Worm (Caenorhabditis elegans): ENCODE results near the gene fbxa-72.

Gene fbxa-72

DNA sequence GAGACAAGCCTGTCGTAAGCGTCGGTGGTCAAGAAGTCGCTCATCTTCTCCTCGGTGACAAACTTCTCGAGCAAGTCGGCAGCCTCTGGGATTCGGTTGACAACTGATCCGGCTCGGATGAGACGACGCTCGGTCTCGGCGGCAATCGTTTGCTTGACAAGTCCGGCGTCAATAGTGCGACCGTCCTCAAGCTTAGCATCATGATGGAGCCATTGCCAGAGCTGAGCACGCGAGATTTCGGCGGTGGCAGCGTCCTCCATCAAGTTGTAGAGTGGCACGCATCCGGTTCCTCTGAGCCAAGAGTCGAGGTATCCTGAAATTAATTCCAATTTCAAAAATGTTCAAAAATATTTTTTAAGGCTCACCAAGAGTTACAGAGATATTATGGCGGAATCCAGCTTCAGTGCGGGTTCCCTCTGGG lies 47.9 kb upstream of the fbxa-72 start:
- TF ChIP-seq tlp-1 (tag; optimal IDR thresholded peaks at IDR 0.05) (no peak), F16B12.6 (tag; optimal IDR thresholded peaks at IDR 0.05) (no peak), lir-3 (tag; optimal IDR thresholded peaks at IDR 0.05; ENCODE audit: poor library complexity) (peak; percentile 10), efl-1 (optimal IDR thresholded peaks at IDR 0.05) (no peak), efl-1 (GFP tag; optimal IDR thresholded peaks at IDR 0.05 in 1 of 2) (peak in 1 of 2 experiments; percentile 93), elt-2 (tag; optimal IDR thresholded peaks at IDR 0.05) (peak; percentile 8), rnt-1 (tag; optimal IDR thresholded peaks at IDR 0.05) (peak; percentile 9), ama-1 (optimal IDR thresholded peaks at IDR 0.05) (peak; percentile 60), aly-2 (tag; optimal IDR thresholded peaks at IDR 0.05) (peak; percentile 97), nhr-90 (tag; optimal IDR thresholded peaks at IDR 0.05; ENCODE audit: poor library complexity) (peak; percentile 56)

DNA sequence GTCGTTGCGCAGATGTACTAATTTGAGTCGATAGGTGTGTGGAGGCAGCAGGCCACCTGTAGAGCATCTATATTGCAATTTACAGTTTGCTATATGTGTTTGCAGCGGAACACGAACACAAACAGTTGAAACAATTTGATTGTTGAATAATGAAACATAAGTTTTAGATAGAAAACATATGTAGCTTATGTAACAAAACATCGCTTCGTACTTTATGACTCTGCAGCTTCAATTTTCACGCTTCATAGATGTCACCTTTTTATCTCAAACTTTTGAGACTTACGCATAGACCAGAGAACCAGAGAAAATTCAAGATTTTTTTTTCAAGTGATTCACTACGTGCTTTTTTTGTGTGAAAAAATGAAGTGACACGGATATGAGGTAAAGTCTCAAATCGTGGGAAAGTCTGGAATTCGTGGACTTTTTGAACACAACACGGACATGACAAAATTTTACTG lies 47.4 kb upstream of the fbxa-72 start, which contains the start of gene fbxb-72:
fbxb-72 (minus strand) TSS at position 58 of the 458 bp plus-strand sequence.
- TF ChIP-seq egl-13 (tag; optimal IDR thresholded peaks at IDR 0.05) (no peak), nhr-71 (tag; optimal IDR thresholded peaks at IDR 0.05) (peak; percentile 84), ztf-11 (tag; optimal IDR thresholded peaks at IDR 0.05) (peak in 1 of 2 experiments; percentile 5), efl-1 (optimal IDR thresholded peaks at IDR 0.05) (peak; percentile 37 to 38), efl-1 (GFP tag; optimal IDR thresholded peaks at IDR 0.05 in 1 of 2) (peak in 1 of 2 experiments; percentile 95), ces-1 (GFP tag; optimal IDR thresholded peaks at IDR 0.05) (no peak), nhr-12 (tag; optimal IDR thresholded peaks at IDR 0.05) (no peak), ceh-82 (tag; optimal IDR thresholded peaks at IDR 0.05) (no peak), lsy-2 (tag; optimal IDR thresholded peaks at IDR 0.05) (peak; percentile 51 to 58), snpc-4 (tag; optimal IDR thresholded peaks at IDR 0.05) (no peak), F16B12.6 (tag; optimal IDR thresholded peaks at IDR 0.05) (no peak), unc-62 (GFP tag; optimal IDR thresholded peaks at IDR 0.05) (no peak), lin-39 (tag; optimal IDR thresholded peaks at IDR 0.05) (peak; percentile 37), lin-13 (GFP tag; optimal IDR thresholded peaks at IDR 0.05) (no peak), unc-86 (tag; optimal IDR thresholded peaks at IDR 0.05) (no peak), rnt-1 (tag; optimal IDR thresholded peaks at IDR 0.05) (peak; percentile 53), skn-1 (tag; optimal IDR thresholded peaks at IDR 0.05) (no peak), sptf-1 (tag; optimal IDR thresholded peaks at IDR 0.05) (no peak), grh-1 (GFP tag; IDR thresholded peaks at IDR 0.05) (no peak), C16A3.4 (tag; optimal IDR thresholded peaks at IDR 0.05) (peak; percentile 92), blmp-1 (tag; optimal IDR thresholded peaks at IDR 0.05) (no peak), pqm-1 (tag; optimal IDR thresholded peaks at IDR 0.05) (no peak), alr-1 (tag; optimal IDR thresholded peaks at IDR 0.05; ENCODE audit: borderline replicate concordance) (no peak), hlh-4 (tag; optimal IDR thresholded peaks at IDR 0.05) (no peak), lir-3 (tag; optimal IDR thresholded peaks at IDR 0.05; ENCODE audit: poor library complexity) (peak; percentile 47), pax-3 (tag; optimal IDR thresholded peaks at IDR 0.05) (no peak), ceh-88 (GFP tag; IDR thresholded peaks at IDR 0.05) (peak; percentile 38; the same call in 1 of the 2 replicates), mef-2 (tag; optimal IDR thresholded peaks at IDR 0.05) (no peak), isw-1 (GFP tag; IDR thresholded peaks at IDR 0.05) (no peak), lin-15B (tag; optimal IDR thresholded peaks at IDR 0.05) (no peak), mdl-1 (tag; optimal IDR thresholded peaks at IDR 0.05) (no peak), sup-37 (GFP tag; optimal IDR thresholded peaks at IDR 0.05) (peak; percentile 55), elt-2 (tag; optimal IDR thresholded peaks at IDR 0.05) (peak; percentile 60), unc-30 (tag; optimal IDR thresholded peaks at IDR 0.05) (no peak), fos-1 (tag; optimal IDR thresholded peaks at IDR 0.05) (no peak), efl-3 (GFP tag; optimal IDR thresholded peaks at IDR 0.05) (no peak), hpl-2 (GFP tag; optimal IDR thresholded peaks at IDR 0.05) (peak; percentile 75), Y116A8C.19 (tag; optimal IDR thresholded peaks at IDR 0.05; ENCODE audit: borderline replicate concordance) (no peak), nhr-77 (tag; optimal IDR thresholded peaks at IDR 0.05) (no peak), ceh-63 (GFP tag; optimal IDR thresholded peaks at IDR 0.05) (no peak), fkh-8 (tag; optimal IDR thresholded peaks at IDR 0.05) (peak; percentile 46), nhr-20 (tag; optimal IDR thresholded peaks at IDR 0.05) (peak; percentile 51), egl-27 (tag; optimal IDR thresholded peaks at IDR 0.05) (no peak), nhr-11 (tag; optimal IDR thresholded peaks at IDR 0.05) (peak; percentile 17), C04F5.9 (tag; optimal IDR thresholded peaks at IDR 0.05) (peak; percentile 21), nhr-237 (tag; optimal IDR thresholded peaks at IDR 0.05) (no peak), zag-1 (tag; optimal IDR thresholded peaks at IDR 0.05) (no peak)

Measured in whole organism, L1 larva.